1 fruit fly cellular context compared by ENCODE assay signal in genomic region chr3L:704661-705543, dm6.
TF ChIP-seq lines count a peak whose summit lies in the region.

No protein-coding gene starts in this region.

TF ChIP-seq in whole organism, embryonic, 481 proteins besides CTCF, POLR2A, EP300 and RAD21 (continued from another document and continues in another):
- TF ChIP-seq pfk (GFP tag; optimal IDR thresholded peaks at IDR 0.05; lab: Kevin White, UChicago) (no peak), otp (GFP tag; IDR thresholded peaks at IDR 0.05; lab: Robert Waterston, UW) (peak; percentile 59; the same call in 1 of the 3 replicates), zen2 (GFP tag; IDR thresholded peaks at IDR 0.05; lab: Robert Waterston, UW; ENCODE audit: partially characterized antibody) (no peak), ara (GFP tag; IDR thresholded peaks at IDR 0.05; lab: Robert Waterston, UW) (peak; percentile 56; the same call in 1 of the 2 replicates), CG18619 (GFP tag; optimal IDR thresholded peaks at IDR 0.05; lab: Kevin White, UChicago) (no peak), CG14441 (GFP tag; IDR thresholded peaks at IDR 0.05; lab: Robert Waterston, UW) (no peak), CG6272 (GFP tag; IDR thresholded peaks at IDR 0.05; lab: Robert Waterston, UW) (no peak), CG34376 (GFP tag; optimal IDR thresholded peaks at IDR 0.05; lab: Kevin White, UChicago) (no peak), Deaf1 (tag; optimal IDR thresholded peaks at IDR 0.05; lab: Kevin White, UChicago) (no peak), chinmo (GFP tag; IDR thresholded peaks at IDR 0.05; lab: Robert Waterston, UW; ENCODE audit: partially characterized antibody) (no peak), CG11560 (tag; IDR thresholded peaks at IDR 0.05; lab: Robert Waterston, UW) (0 out of 3 replicates have a peak, but pooled peaks have one; percentile 43), gsb (GFP tag; IDR thresholded peaks at IDR 0.05; lab: Robert Waterston, UW) (no peak), CG10565 (GFP tag; optimal IDR thresholded peaks at IDR 0.05; lab: Kevin White, UChicago) (no peak), Tbp (GFP tag; optimal IDR thresholded peaks at IDR 0.05; lab: Kevin White, UChicago) (no peak), Asciz (GFP tag; optimal IDR thresholded peaks at IDR 0.05; lab: Kevin White, UChicago) (no peak), CG1647 (GFP tag; optimal IDR thresholded peaks at IDR 0.05; lab: Kevin White, UChicago) (no peak), CG15601 (tag; optimal IDR thresholded peaks at IDR 0.05; lab: Kevin White, UChicago) (no peak), CG4282 (GFP tag; optimal IDR thresholded peaks at IDR 0.05; lab: Kevin White, UChicago) (no peak), Max (GFP tag; optimal IDR thresholded peaks at IDR 0.05; lab: Kevin White, UChicago) (peak; percentile 14), Fer3 (tag; optimal IDR thresholded peaks at IDR 0.05; lab: Kevin White, UChicago) (peak; percentile 12), fu2 (GFP tag; optimal IDR thresholded peaks at IDR 0.05; lab: Kevin White, UChicago) (no peak), ERR (GFP tag; optimal IDR thresholded peaks at IDR 0.05; lab: Kevin White, UChicago) (no peak), CG17912 (GFP tag; optimal IDR thresholded peaks at IDR 0.05; lab: Kevin White, UChicago) (no peak), Camta (GFP tag; optimal IDR thresholded peaks at IDR 0.05; lab: Kevin White, UChicago) (no peak), CG3281 (GFP tag; optimal IDR thresholded peaks at IDR 0.05; lab: Kevin White, UChicago) (no peak), sob (GFP tag; IDR thresholded peaks at IDR 0.05; lab: Robert Waterston, UW) (no peak), pzg (GFP tag; optimal IDR thresholded peaks at IDR 0.05; lab: Kevin White, UChicago) (no peak), cg (GFP tag; optimal IDR thresholded peaks at IDR 0.05; lab: Kevin White, UChicago) (no peak), CG14014 (GFP tag; IDR thresholded peaks at IDR 0.05; lab: Robert Waterston, UW) (peak; percentile 39; the same call in 1 of the 2 replicates), p53 (GFP tag; optimal IDR thresholded peaks at IDR 0.05; lab: Kevin White, UChicago) (no peak), Chrac-16 (GFP tag; optimal IDR thresholded peaks at IDR 0.05; lab: Kevin White, UChicago) (no peak), hkb (optimal IDR thresholded peaks at IDR 0.05; lab: Kevin White, UChicago) (no peak), hkb (GFP tag; IDR thresholded peaks at IDR 0.05; lab: Robert Waterston, UW) (peak; percentile 67; the same call in 1 of the 2 replicates), Meics (GFP tag; optimal IDR thresholded peaks at IDR 0.05; lab: Kevin White, UChicago) (peak; percentile 26), fru (optimal IDR thresholded peaks at IDR 0.05; lab: Kevin White, UChicago) (no peak), ttk (GFP tag; IDR thresholded peaks at IDR 0.05; lab: Robert Waterston, UW) (no peak), CG9727 (GFP tag; optimal IDR thresholded peaks at IDR 0.05; lab: Kevin White, UChicago) (peak; percentile 30), CG16813 (GFP tag; IDR thresholded peaks at IDR 0.05; lab: Robert Waterston, UW; ENCODE audit: partially characterized antibody) (no peak), Dp (GFP tag; optimal IDR thresholded peaks at IDR 0.05; lab: Kevin White, UChicago) (no peak), pb (GFP tag; optimal IDR thresholded peaks at IDR 0.05; lab: Kevin White, UChicago) (no peak), CG12769 (tag; optimal IDR thresholded peaks at IDR 0.05; lab: Kevin White, UChicago) (peak; percentile 40), Aef1 (GFP tag; IDR thresholded peaks at IDR 0.05; lab: Robert Waterston, UW) (no peak), oc (tag; optimal IDR thresholded peaks at IDR 0.05; lab: Kevin White, UChicago) (no peak), Dbx (GFP tag; IDR thresholded peaks at IDR 0.05; lab: Robert Waterston, UW) (no peak), CG7745 (tag; optimal IDR thresholded peaks at IDR 0.05; lab: Kevin White, UChicago) (no peak), CG16815 (GFP tag; optimal IDR thresholded peaks at IDR 0.05; lab: Kevin White, UChicago) (no peak), lilli (GFP tag; optimal IDR thresholded peaks at IDR 0.05; lab: Kevin White, UChicago) (no peak), Scr (GFP tag; IDR thresholded peaks at IDR 0.05; lab: Robert Waterston, UW; ENCODE audit: partially characterized antibody) (no peak), CG7786 (GFP tag; optimal IDR thresholded peaks at IDR 0.05; lab: Kevin White, UChicago) (no peak), CG30431 (GFP tag; optimal IDR thresholded peaks at IDR 0.05; lab: Kevin White, UChicago) (no peak), CG12219 (GFP tag; optimal IDR thresholded peaks at IDR 0.05; lab: Kevin White, UChicago) (no peak), Stat92E (GFP tag; optimal IDR thresholded peaks at IDR 0.05; lab: Kevin White, UChicago) (no peak), CG10979 (tag; optimal IDR thresholded peaks at IDR 0.05; lab: Kevin White, UChicago) (peak; percentile 23), dpn (GFP tag; optimal IDR thresholded peaks at IDR 0.05; lab: Kevin White, UChicago) (peak in 1 of 2 experiments; percentile 28), grau (tag; optimal IDR thresholded peaks at IDR 0.05; lab: Kevin White, UChicago) (peak; percentile 10), Xbp1 (GFP tag; optimal IDR thresholded peaks at IDR 0.05; lab: Kevin White, UChicago) (peak; percentile 30), CG13894 (tag; optimal IDR thresholded peaks at IDR 0.05; lab: Kevin White, UChicago) (peak; percentile 99), CG17802 (tag; optimal IDR thresholded peaks at IDR 0.05; lab: Kevin White, UChicago) (no peak), corto (GFP tag; optimal IDR thresholded peaks at IDR 0.05; lab: Kevin White, UChicago) (no peak), CG9437 (GFP tag; optimal IDR thresholded peaks at IDR 0.05; lab: Kevin White, UChicago) (no peak), Dref (GFP tag; IDR thresholded peaks at IDR 0.05; lab: Robert Waterston, UW) (no peak), B-H1 (GFP tag; IDR thresholded peaks at IDR 0.05; lab: Robert Waterston, UW) (peak; percentile 38; the same call in 1 of the 3 replicates), NC2α (GFP tag; optimal IDR thresholded peaks at IDR 0.05; lab: Kevin White, UChicago) (no peak), NC2β (GFP tag; optimal IDR thresholded peaks at IDR 0.05; lab: Kevin White, UChicago) (no peak), pnt (GFP tag; optimal IDR thresholded peaks at IDR 0.05; lab: Kevin White, UChicago) (no peak), Bdp1 (GFP tag; optimal IDR thresholded peaks at IDR 0.05; lab: Kevin White, UChicago) (no peak), Mrtf (GFP tag; IDR thresholded peaks at IDR 0.05; lab: Robert Waterston, UW) (no peak), Mes4 (GFP tag; optimal IDR thresholded peaks at IDR 0.05; lab: Kevin White, UChicago) (no peak), so (GFP tag; IDR thresholded peaks at IDR 0.05; lab: Robert Waterston, UW) (0 out of 3 replicates have a peak, but pooled peaks have one; percentile 32), Hand (GFP tag; optimal IDR thresholded peaks at IDR 0.05; lab: Kevin White, UChicago) (no peak), emc (GFP tag; optimal IDR thresholded peaks at IDR 0.05; lab: Kevin White, UChicago) (no peak), trh (GFP tag; optimal IDR thresholded peaks at IDR 0.05; lab: Kevin White, UChicago) (no peak), sd (tag; optimal IDR thresholded peaks at IDR 0.05; lab: Kevin White, UChicago) (no peak), chm (GFP tag; IDR thresholded peaks at IDR 0.05; lab: Robert Waterston, UW) (no peak), MESR4 (GFP tag; optimal IDR thresholded peaks at IDR 0.05; lab: Kevin White, UChicago) (no peak), CG4707 (GFP tag; optimal IDR thresholded peaks at IDR 0.05; lab: Kevin White, UChicago) (no peak), vfl (GFP tag; optimal IDR thresholded peaks at IDR 0.05; lab: Kevin White, UChicago) (no peak), CG1832 (GFP tag; optimal IDR thresholded peaks at IDR 0.05; lab: Kevin White, UChicago) (no peak), peb (GFP tag; IDR thresholded peaks at IDR 0.05; lab: Robert Waterston, UW) (no peak), CG7928 (GFP tag; optimal IDR thresholded peaks at IDR 0.05; lab: Kevin White, UChicago) (no peak), Nf-YC (tag; optimal IDR thresholded peaks at IDR 0.05; lab: Kevin White, UChicago) (no peak), CG10366 (GFP tag; IDR thresholded peaks at IDR 0.05; lab: Robert Waterston, UW) (peak; percentile 56), CG10274 (GFP tag; optimal IDR thresholded peaks at IDR 0.05; lab: Kevin White, UChicago) (no peak), Drgx (GFP tag; IDR thresholded peaks at IDR 0.05; lab: Robert Waterston, UW) (peak; percentile 48), CG17385 (GFP tag; optimal IDR thresholded peaks at IDR 0.05; lab: Kevin White, UChicago) (no peak), Nf-YB (GFP tag; optimal IDR thresholded peaks at IDR 0.05; lab: Kevin White, UChicago) (no peak), dm (GFP tag; optimal IDR thresholded peaks at IDR 0.05; lab: Kevin White, UChicago) (no peak), CG18599 (GFP tag; optimal IDR thresholded peaks at IDR 0.05; lab: Kevin White, UChicago) (peak; percentile 63), CG31365 (tag; optimal IDR thresholded peaks at IDR 0.05; lab: Kevin White, UChicago) (no peak), Dfd (GFP tag; optimal IDR thresholded peaks at IDR 0.05; lab: Kevin White, UChicago) (no peak), CG18764 (GFP tag; optimal IDR thresholded peaks at IDR 0.05; lab: Kevin White, UChicago) (no peak), CG5245 (GFP tag; optimal IDR thresholded peaks at IDR 0.05; lab: Kevin White, UChicago) (peak; percentile 4), amos (GFP tag; IDR thresholded peaks at IDR 0.05; lab: Robert Waterston, UW; ENCODE audit: partially characterized antibody) (no peak), pita (GFP tag; optimal IDR thresholded peaks at IDR 0.05; lab: Kevin White, UChicago) (no peak), CG14710 (tag; optimal IDR thresholded peaks at IDR 0.05; lab: Kevin White, UChicago) (peak; percentile 15), run (tag; optimal IDR thresholded peaks at IDR 0.05; lab: Kevin White, UChicago) (no peak), CG8924 (tag; optimal IDR thresholded peaks at IDR 0.05; lab: Kevin White, UChicago) (peak; percentile 15), CG12942 (GFP tag; optimal IDR thresholded peaks at IDR 0.05; lab: Kevin White, UChicago) (no peak), kay (GFP tag; optimal IDR thresholded peaks at IDR 0.05; lab: Kevin White, UChicago) (no peak), bowl (GFP tag; IDR thresholded peaks at IDR 0.05; lab: Robert Waterston, UW) (no peak), CG4404 (GFP tag; IDR thresholded peaks at IDR 0.05; lab: Robert Waterston, UW) (no peak), Abd-B (GFP tag; optimal IDR thresholded peaks at IDR 0.05; lab: Kevin White, UChicago) (no peak), Ets65A (GFP tag; lab: Kevin White, UChicago) (peak; percentile 74), CG7271 (tag; optimal IDR thresholded peaks at IDR 0.05; lab: Kevin White, UChicago) (no peak), wek (GFP tag; optimal IDR thresholded peaks at IDR 0.05; lab: Kevin White, UChicago) (no peak), Gug (GFP tag; IDR thresholded peaks at IDR 0.05; lab: Robert Waterston, UW) (no peak), CG11085 (GFP tag; IDR thresholded peaks at IDR 0.05; lab: Robert Waterston, UW) (no peak), Ets97D (GFP tag; optimal IDR thresholded peaks at IDR 0.05; lab: Kevin White, UChicago) (no peak), croc (GFP tag; conservative IDR thresholded peaks at IDR 0.05; lab: Robert Waterston, UW) (no peak), CG6175 (GFP tag; IDR thresholded peaks at IDR 0.05; lab: Robert Waterston, UW) (no peak), D19B (GFP tag; optimal IDR thresholded peaks at IDR 0.05; lab: Kevin White, UChicago) (no peak), CG2678 (tag; optimal IDR thresholded peaks at IDR 0.05; lab: Kevin White, UChicago) (peak; percentile 13), BEAF-32 (GFP tag; optimal IDR thresholded peaks at IDR 0.05; lab: Kevin White, UChicago) (no peak), onecut (GFP tag; IDR thresholded peaks at IDR 0.05; lab: Robert Waterston, UW) (no peak), sc (optimal IDR thresholded peaks at IDR 0.05; lab: Kevin White, UChicago) (no peak), sc (GFP tag; optimal IDR thresholded peaks at IDR 0.05; lab: Kevin White, UChicago) (no peak), Dll (GFP tag; IDR thresholded peaks at IDR 0.05; lab: Robert Waterston, UW; ENCODE audit: partially characterized antibody) (no peak), sr (GFP tag; IDR thresholded peaks at IDR 0.05; lab: Robert Waterston, UW) (no peak), gcm2 (GFP tag; optimal IDR thresholded peaks at IDR 0.05; lab: Kevin White, UChicago) (no peak), CG15514 (GFP tag; optimal IDR thresholded peaks at IDR 0.05; lab: Kevin White, UChicago) (peak; percentile 5), CG17359 (tag; optimal IDR thresholded peaks at IDR 0.05; lab: Kevin White, UChicago) (peak; percentile 68), maf-S (GFP tag; optimal IDR thresholded peaks at IDR 0.05; lab: Kevin White, UChicago) (no peak), danr (GFP tag; IDR thresholded peaks at IDR 0.05; lab: Robert Waterston, UW) (no peak), CG14860 (GFP tag; IDR thresholded peaks at IDR 0.05; lab: Robert Waterston, UW; ENCODE audit: partially characterized antibody) (no peak), CG8478 (optimal IDR thresholded peaks at IDR 0.05; lab: Kevin White, UChicago) (no peak), CG18476 (GFP tag; optimal IDR thresholded peaks at IDR 0.05; lab: Kevin White, UChicago) (no peak), disco-r (GFP tag; optimal IDR thresholded peaks at IDR 0.05; lab: Kevin White, UChicago) (no peak), tup (GFP tag; optimal IDR thresholded peaks at IDR 0.05; lab: Kevin White, UChicago) (no peak), D19A (tag; optimal IDR thresholded peaks at IDR 0.05; lab: Kevin White, UChicago) (no peak), CG10147 (GFP tag; optimal IDR thresholded peaks at IDR 0.05; lab: Kevin White, UChicago) (no peak), Hmr (GFP tag; optimal IDR thresholded peaks at IDR 0.05; lab: Kevin White, UChicago) (peak; percentile 35), rib (GFP tag; IDR thresholded peaks at IDR 0.05; lab: Robert Waterston, UW) (no peak), zen (tag; optimal IDR thresholded peaks at IDR 0.05; lab: Kevin White, UChicago) (no peak), tio (GFP tag; optimal IDR thresholded peaks at IDR 0.05; lab: Kevin White, UChicago) (no peak), ac (GFP tag; optimal IDR thresholded peaks at IDR 0.05; lab: Kevin White, UChicago) (no peak), dysf (GFP tag; IDR thresholded peaks at IDR 0.05; lab: Robert Waterston, UW) (peak; percentile 56), CG9609 (GFP tag; optimal IDR thresholded peaks at IDR 0.05; lab: Kevin White, UChicago) (no peak), Elba2 (GFP tag; optimal IDR thresholded peaks at IDR 0.05; lab: Kevin White, UChicago) (no peak), CG9932 (GFP tag; IDR thresholded peaks at IDR 0.05; lab: Robert Waterston, UW) (no peak)
